Worm (Caenorhabditis elegans): ENCODE results near the gene Y44A6C.2.

DNA sequence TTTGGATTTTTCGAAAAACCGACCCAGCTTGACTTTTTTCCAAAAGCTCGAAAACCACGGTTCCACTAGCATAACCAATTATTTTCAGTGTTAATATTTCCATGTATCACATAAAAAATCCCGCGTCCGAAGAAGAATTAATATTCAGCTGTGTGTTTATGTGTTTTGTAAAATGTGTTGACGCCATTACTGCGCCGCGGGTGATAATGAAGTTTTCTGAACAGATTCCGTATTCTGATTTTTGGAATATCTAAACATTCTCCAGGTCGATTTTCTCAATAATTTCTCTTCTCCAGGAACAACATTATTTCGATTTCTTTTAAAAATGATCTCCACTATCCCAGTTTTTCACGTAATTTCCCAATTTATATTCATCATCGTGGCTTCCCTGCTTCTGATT lies 12.6 kb downstream of the Y44A6C.2 start, which contains the start of gene srxa-6:
- TF ChIP-seq aly-2 (tag; optimal IDR thresholded peaks at IDR 0.05), result no peak
- no peak for TF ChIP-seq snpc-4 (tag; optimal IDR thresholded peaks at IDR 0.05)
- no peak for TF ChIP-seq nhr-237 (tag; optimal IDR thresholded peaks at IDR 0.05)
- TF ChIP-seq nhr-11 (tag; optimal IDR thresholded peaks at IDR 0.05), result no peak
- TF ChIP-seq lin-39 (tag; optimal IDR thresholded peaks at IDR 0.05), result no peak
- TF ChIP-seq elt-3 (tag; optimal IDR thresholded peaks at IDR 0.05), result no peak
- TF ChIP-seq ztf-11 (tag; optimal IDR thresholded peaks at IDR 0.05), result no peak
- TF ChIP-seq pha-4 (tag; optimal IDR thresholded peaks at IDR 0.05), result no peak
- TF ChIP-seq ceh-9 (tag; optimal IDR thresholded peaks at IDR 0.05), result no peak

Data from whole organism, L3 larva.